Fruit fly (Drosophila melanogaster) whole organism, embryonic: Measurements from ENCODE around the gene CG8034.

Experiments
- Abd-B ChIP-seq: fragments of 200-800 bp; sonication (Bioruptor generic); optimal IDR thresholded peaks from 2 replicates; lab custom pipeline; 2018; ENCODE audit warnings: missing biosample characterization, mild to moderate bottlenecking, missing genetic modification characterization, moderate library complexity
- Aef1 ChIP-seq: fragments of 200-800 bp; sonication (Bioruptor generic); IDR thresholded peaks from 3 replicates; pipeline ENCODE4 v1.3.6; 2022; ENCODE audit warnings: missing biosample characterization, missing genetic modification characterization
- Bdp1 ChIP-seq: fragments of 200-800 bp; sonication (Bioruptor generic); optimal IDR thresholded peaks from 3 replicates; lab custom pipeline; 2016; ENCODE audit warnings: missing biosample characterization, missing genetic modification characterization
- CG10209 ChIP-seq: fragments of 200-800 bp; sonication (Bioruptor generic); optimal IDR thresholded peaks from 3 replicates; lab custom pipeline; 2017; ENCODE audit warnings: missing biosample characterization, mild to moderate bottlenecking, missing genetic modification characterization, missing genetic modification reagents
- CG10543 ChIP-seq: fragments of 200-800 bp; sonication (Bioruptor generic); optimal IDR thresholded peaks from 3 replicates; lab custom pipeline; 2017; ENCODE audit warnings: missing biosample characterization, mild to moderate bottlenecking, missing genetic modification characterization, moderate library complexity
- CG10959 ChIP-seq: fragments of 200-800 bp; sonication (Bioruptor generic); IDR thresholded peaks from 2 replicates; pipeline ENCODE4 v1.3.6; 2022; ENCODE audit warnings: missing biosample characterization, missing genetic modification characterization
- CG11504 ChIP-seq: fragments of 200-800 bp; sonication (Bioruptor generic); optimal IDR thresholded peaks from 3 replicates; lab custom pipeline; 2019; ENCODE audit warnings: missing biosample characterization, mild to moderate bottlenecking, missing genetic modification characterization, moderate library complexity
- CG13624 ChIP-seq: fragments of 200-800 bp; sonication (Bioruptor generic); optimal IDR thresholded peaks from 2 replicates; lab custom pipeline; 2016; ENCODE audit warnings: missing biosample characterization, missing genetic modification characterization
- CG16815 ChIP-seq: fragments of 200-800 bp; sonication (Bioruptor generic); optimal IDR thresholded peaks from 3 replicates; lab custom pipeline; 2017; ENCODE audit warnings: missing biosample characterization, mild to moderate bottlenecking, missing genetic modification characterization
- CG17186 ChIP-seq: fragments of 200-800 bp; sonication (Bioruptor generic); optimal IDR thresholded peaks from 3 replicates; lab custom pipeline; 2017; ENCODE audit warnings: missing biosample characterization, missing genetic modification reagents, missing genetic modification characterization
- CG18262 ChIP-seq: fragments of 200-800 bp; optimal IDR thresholded peaks from 3 replicates; lab custom pipeline; 2019; ENCODE audit warnings: missing biosample characterization, mild to moderate bottlenecking, missing genetic modification characterization, moderate library complexity
- CG3407 ChIP-seq: fragments of 200-800 bp; sonication (Bioruptor generic); optimal IDR thresholded peaks from 2 replicates; lab custom pipeline; 2018; ENCODE audit warnings: missing biosample characterization, mild to moderate bottlenecking, missing genetic modification characterization
- CG34422 ChIP-seq: fragments of 200-800 bp; sonication (Bioruptor generic); IDR thresholded peaks from 3 replicates; pipeline ENCODE4 v1.3.6; 2022; ENCODE audit warnings: missing biosample characterization, missing genetic modification characterization
- CG7556 ChIP-seq: fragments of 200-800 bp; sonication (Bioruptor generic); optimal IDR thresholded peaks from 2 replicates; lab custom pipeline; 2017; ENCODE audit warnings: missing biosample characterization, mild to moderate bottlenecking, missing genetic modification characterization
- CG7928 ChIP-seq: fragments of 200-800 bp; sonication (Bioruptor generic); optimal IDR thresholded peaks from 2 replicates; lab custom pipeline; 2017; ENCODE audit warnings: missing biosample characterization, mild to moderate bottlenecking, missing genetic modification characterization
- CG7987 ChIP-seq: fragments of 200-800 bp; sonication (Bioruptor generic); optimal IDR thresholded peaks from 2 replicates; lab custom pipeline; 2018; ENCODE audit warnings: missing biosample characterization, mild to moderate bottlenecking, missing genetic modification characterization, moderate library complexity
- CG9727 ChIP-seq: fragments of 200-800 bp; sonication (Bioruptor generic); optimal IDR thresholded peaks from 3 replicates; lab custom pipeline; 2017; ENCODE audit warnings: missing biosample characterization, mild to moderate bottlenecking, missing genetic modification characterization
- Chrac-16 ChIP-seq: fragments of 200-800 bp; sonication (Bioruptor generic); optimal IDR thresholded peaks from 3 replicates; lab custom pipeline; 2016; ENCODE audit warnings: missing biosample characterization, missing genetic modification characterization
- Dip2 ChIP-seq: fragments of 200-800 bp; sonication (Bioruptor generic); IDR thresholded peaks from 2 replicates; pipeline ENCODE4 v1.3.6; 2022; ENCODE audit warnings: missing biosample characterization, missing genetic modification characterization
- Dll ChIP-seq: fragments of 200-800 bp; sonication (Bioruptor generic); IDR thresholded peaks from 4 replicates; pipeline ENCODE4 v1.3.6; 2022; ENCODE audit warnings: missing biosample characterization, missing genetic modification characterization; ENCODE audit not compliant: partially characterized antibody
- Dp ChIP-seq: fragments of 200-800 bp; sonication (Bioruptor generic); optimal IDR thresholded peaks from 2 replicates; lab custom pipeline; 2018; ENCODE audit warnings: missing biosample characterization, mild to moderate bottlenecking, missing genetic modification characterization, moderate library complexity
- Fer1 ChIP-seq: fragments of 200-800 bp; sonication (Bioruptor generic); optimal IDR thresholded peaks from 2 replicates; lab custom pipeline; 2017; ENCODE audit warnings: missing biosample characterization, mild to moderate bottlenecking, missing genetic modification characterization
- Gsc ChIP-seq: fragments of 200-800 bp; sonication (Bioruptor generic); IDR thresholded peaks from 2 replicates; pipeline ENCODE4 v1.3.6; 2022; ENCODE audit warnings: missing biosample characterization, missing genetic modification characterization
- Gug ChIP-seq: fragments of 200-800 bp; sonication (Bioruptor generic); IDR thresholded peaks from 4 replicates; pipeline ENCODE4 v1.3.6; 2022; ENCODE audit warnings: missing biosample characterization, missing genetic modification characterization
- HLH3B ChIP-seq: fragments of 200-800 bp; sonication (Bioruptor generic); IDR thresholded peaks from 2 replicates; pipeline ENCODE4 v1.3.6; 2022; ENCODE audit warnings: missing biosample characterization, missing genetic modification characterization
- HmgZ ChIP-seq: fragments of 200-800 bp; sonication (Bioruptor generic); optimal IDR thresholded peaks from 2 replicates; lab custom pipeline; 2018; ENCODE audit warnings: missing biosample characterization, mild to moderate bottlenecking, missing genetic modification characterization
- Hmr ChIP-seq: fragments of 200-800 bp; sonication (Bioruptor generic); optimal IDR thresholded peaks from 3 replicates; lab custom pipeline; 2017; ENCODE audit warnings: mild to moderate bottlenecking, missing biosample characterization, missing genetic modification reagents, missing genetic modification characterization
- Lim3 ChIP-seq: fragments of 200-800 bp; sonication (Bioruptor generic); IDR thresholded peaks from 2 replicates; pipeline ENCODE4 v1.3.6; 2022; ENCODE audit warnings: missing biosample characterization, missing genetic modification characterization
- Nf-YC ChIP-seq: fragments of 200-800 bp; optimal IDR thresholded peaks from 3 replicates; lab custom pipeline; 2019; ENCODE audit warnings: missing biosample characterization, mild to moderate bottlenecking, missing genetic modification characterization, moderate library complexity
- PHDP ChIP-seq: fragments of 200-800 bp; sonication (Bioruptor generic); optimal IDR thresholded peaks from 3 replicates; lab custom pipeline; 2018; ENCODE audit warnings: missing biosample characterization, mild to moderate bottlenecking, missing genetic modification characterization, moderate library complexity
- Rfx ChIP-seq: fragments of 200-800 bp; sonication (Bioruptor generic); IDR thresholded peaks from 2 replicates; pipeline ENCODE4 v1.3.6; 2022; ENCODE audit warnings: missing biosample characterization, missing genetic modification characterization
- ap ChIP-seq: fragments of 200-800 bp; sonication (Bioruptor generic); IDR thresholded peaks from 2 replicates; pipeline ENCODE4 v1.3.6; 2022; ENCODE audit warnings: missing biosample characterization, missing genetic modification characterization
- croc ChIP-seq: fragments of 200-800 bp; sonication (Bioruptor generic); conservative IDR thresholded peaks from 3 replicates; pipeline ENCODE4 v1.3.6; 2022; ENCODE audit warnings: missing biosample characterization, missing genetic modification characterization
- dpn ChIP-seq, 2 experiments: fragments of 200-800 bp; sonication (Bioruptor generic); optimal IDR thresholded peaks; 3 replicates each; lab custom pipeline; 2016; ENCODE audit warnings: missing biosample characterization in 2 of 2, missing genetic modification characterization in 2 of 2
- dysf ChIP-seq: fragments of 200-800 bp; sonication (Bioruptor generic); IDR thresholded peaks from 3 replicates; pipeline ENCODE4 v1.3.6; 2022; ENCODE audit warnings: missing biosample characterization, missing genetic modification characterization
- emc ChIP-seq: fragments of 200-800 bp; sonication (Bioruptor generic); optimal IDR thresholded peaks from 2 replicates; lab custom pipeline; 2016; ENCODE audit warnings: missing biosample characterization, missing genetic modification characterization
- en ChIP-seq: fragments of 200-800 bp; sonication (Bioruptor generic); optimal IDR thresholded peaks from 2 replicates; lab custom pipeline; 2016; ENCODE audit warnings: missing biosample characterization, missing genetic modification characterization
- eve ChIP-seq, 2 experiments: fragments of >200 bp; optimal IDR thresholded peaks; 2 replicates each; lab custom pipeline; 2017; ENCODE audit warnings: missing biosample characterization in 2 of 2, missing genetic modification characterization in 2 of 2
- gsb-n ChIP-seq: fragments of 200-800 bp; sonication (Bioruptor generic); optimal IDR thresholded peaks from 3 replicates; lab custom pipeline; 2018; ENCODE audit warnings: missing biosample characterization, mild to moderate bottlenecking, missing genetic modification characterization
- hbn ChIP-seq: fragments of 200-800 bp; sonication (Bioruptor generic); IDR thresholded peaks from 2 replicates; pipeline ENCODE4 v1.3.6; 2022; ENCODE audit warnings: missing biosample characterization, missing genetic modification characterization; ENCODE audit not compliant: partially characterized antibody
- hkb ChIP-seq, 2 experiments: fragments of 200-800 bp in 1 of 2; fragments of >200 bp in 1 of 2; sonication (Bioruptor generic) in 1 of 2; IDR thresholded peaks in 1 of 2; optimal IDR thresholded peaks in 1 of 2; 2 replicates each; pipeline versions ENCODE4 v1.3.6 to Lab custom; 2017 to 2022; ENCODE audit warnings: missing biosample characterization in 1 of 2, missing genetic modification characterization in 1 of 2
- inv ChIP-seq: fragments of 200-800 bp; sonication (Bioruptor generic); IDR thresholded peaks from 2 replicates; pipeline ENCODE4 v1.3.6; 2022; ENCODE audit warnings: missing biosample characterization, missing genetic modification characterization; ENCODE audit not compliant: partially characterized antibody
- jumu ChIP-seq: fragments of 200-800 bp; sonication (Bioruptor generic); optimal IDR thresholded peaks from 3 replicates; lab custom pipeline; 2016; ENCODE audit warnings: missing biosample characterization, missing genetic modification characterization
- pum ChIP-seq: fragments of 200-800 bp; sonication (Bioruptor generic); optimal IDR thresholded peaks from 2 replicates; lab custom pipeline; 2016; ENCODE audit warnings: missing biosample characterization, missing genetic modification characterization
- row ChIP-seq: fragments of 200-800 bp; sonication (Bioruptor generic); IDR thresholded peaks from 3 replicates; pipeline ENCODE4 v1.3.6; 2022; ENCODE audit warnings: missing biosample characterization, missing genetic modification characterization
- sisA ChIP-seq: fragments of 200-800 bp; sonication (Bioruptor generic); IDR thresholded peaks from 2 replicates; pipeline ENCODE4 v1.3.6; 2022; ENCODE audit warnings: missing biosample characterization, missing genetic modification characterization
- zen ChIP-seq: fragments of 200-800 bp; sonication (Bioruptor generic); optimal IDR thresholded peaks from 3 replicates; lab custom pipeline; 2018; ENCODE audit warnings: missing biosample characterization, mild to moderate bottlenecking, missing genetic modification characterization, moderate library complexity
- zen2 ChIP-seq: fragments of 200-800 bp; sonication (Bioruptor generic); IDR thresholded peaks from 3 replicates; pipeline ENCODE4 v1.3.6; 2022; ENCODE audit warnings: missing biosample characterization, missing genetic modification characterization; ENCODE audit not compliant: partially characterized antibody

CG8034 gene

DNA sequence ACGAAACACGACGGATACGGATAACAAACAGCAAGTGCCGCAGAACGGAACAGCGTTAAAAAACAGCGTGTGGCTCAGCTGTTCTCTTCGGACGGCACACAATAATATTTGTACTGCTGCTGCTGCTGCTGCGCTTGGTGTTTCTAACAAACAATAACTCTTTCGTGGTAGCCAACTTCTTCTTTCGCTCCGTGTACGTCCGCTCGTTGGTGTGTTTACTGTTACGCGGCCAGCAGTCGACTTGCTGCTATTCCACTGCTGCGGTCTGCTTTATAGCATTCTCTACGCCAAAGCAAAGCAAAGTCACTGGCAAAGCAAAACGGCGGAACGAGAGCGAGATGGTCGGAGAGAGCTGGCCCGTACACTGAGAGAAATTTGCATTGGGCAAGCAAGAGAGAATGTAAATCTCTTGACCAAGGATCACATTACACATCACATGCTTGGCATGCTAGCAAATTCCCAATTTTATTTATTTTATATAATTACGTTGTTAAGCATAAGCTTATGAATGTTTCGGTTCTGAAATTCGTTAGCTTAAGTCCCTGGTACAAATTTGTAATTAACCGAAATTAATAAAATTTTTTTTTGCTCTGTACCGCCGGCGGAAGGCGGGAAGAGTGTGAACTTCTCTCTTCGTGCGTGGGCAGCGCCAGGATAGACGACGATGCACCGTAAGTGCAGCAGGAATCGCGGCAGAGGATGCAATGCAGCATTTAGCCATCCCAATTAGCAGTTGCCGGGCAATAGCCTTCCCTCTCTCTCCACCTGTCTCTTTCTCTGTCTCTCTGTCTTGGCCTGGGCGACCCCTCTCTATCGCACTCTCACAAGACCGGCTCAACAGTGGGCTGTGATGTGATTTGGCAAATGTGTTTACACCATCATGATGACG, 24.1 kb upstream of the CG8034 start, which contains the start of gene out (continued):
- TF ChIP-seq hkb (optimal IDR thresholded peaks at IDR 0.05; lab: Kevin White, UChicago) = no peak
- TF ChIP-seq hkb (GFP tag; IDR thresholded peaks at IDR 0.05; lab: Robert Waterston, UW) = peak; percentile 96
- peak; percentile 95 for TF ChIP-seq Rfx (GFP tag; lab: Robert Waterston, UW)
- peak; percentile 95 for TF ChIP-seq CG10209 (GFP tag; lab: Kevin White, UChicago)
- TF ChIP-seq emc (GFP tag; lab: Kevin White, UChicago) = peak; percentile 54
- TF ChIP-seq sisA (GFP tag; lab: Robert Waterston, UW) = peak; percentile 93
- peak; percentile 91 for TF ChIP-seq CG10543 (GFP tag; lab: Kevin White, UChicago)
- TF ChIP-seq CG7987 (GFP tag; lab: Kevin White, UChicago) = peak; percentile 61
- peak; percentile 72 for TF ChIP-seq en (GFP tag; lab: Kevin White, UChicago)
- peak; percentile 67 to 95 for TF ChIP-seq eve (GFP tag; optimal IDR thresholded peaks at IDR 0.05; lab: Kevin White, UChicago)
- TF ChIP-seq croc (GFP tag; lab: Robert Waterston, UW) = peak; percentile 94
- TF ChIP-seq inv (GFP tag; lab: Robert Waterston, UW) = no peak
- no peak for TF ChIP-seq hbn
- peak; percentile 95 for TF ChIP-seq CG7556 (GFP tag; lab: Kevin White, UChicago)
- peak; percentile 89 for TF ChIP-seq CG3407 (GFP tag; lab: Kevin White, UChicago)
- TF ChIP-seq zen (tag; lab: Kevin White, UChicago) = peak; percentile 93
- peak; percentile 96 for TF ChIP-seq dysf
- TF ChIP-seq gsb-n = peak; percentile 88
- TF ChIP-seq Lim3 (GFP tag; lab: Robert Waterston, UW) = peak; percentile 84
- peak; percentile 91 for TF ChIP-seq CG10959 (GFP tag; lab: Robert Waterston, UW)
- peak; percentile 83 for TF ChIP-seq pum
- peak; percentile 81 for TF ChIP-seq jumu (GFP tag; lab: Kevin White, UChicago)
- TF ChIP-seq ap (GFP tag; lab: Robert Waterston, UW) = peak; percentile 89
- TF ChIP-seq CG16815 (GFP tag; lab: Kevin White, UChicago) = peak; percentile 94
- TF ChIP-seq row = peak; percentile 97
- peak; percentile 94 for TF ChIP-seq PHDP (tag; lab: Kevin White, UChicago)
- peak; percentile 90 for TF ChIP-seq dpn (GFP tag; optimal IDR thresholded peaks at IDR 0.05; lab: Kevin White, UChicago)
- TF ChIP-seq Gug (GFP tag; lab: Robert Waterston, UW) = peak; percentile 92
- peak; percentile 83 for TF ChIP-seq Bdp1 (GFP tag; lab: Kevin White, UChicago)
- TF ChIP-seq Dll (GFP tag; lab: Robert Waterston, UW) = no peak
- peak; percentile 93 for TF ChIP-seq Aef1
- TF ChIP-seq Dp = peak; percentile 14
- TF ChIP-seq Fer1 = peak; percentile 95
- peak; percentile 94 for TF ChIP-seq Chrac-16 (GFP tag; lab: Kevin White, UChicago)
- peak; percentile 66 for TF ChIP-seq Dip2 (GFP tag; lab: Robert Waterston, UW)
- TF ChIP-seq CG7928 (GFP tag; lab: Kevin White, UChicago) = peak; percentile 67
- TF ChIP-seq CG17186 (GFP tag; lab: Kevin White, UChicago) = peak; percentile 51
- TF ChIP-seq CG9727 (GFP tag; lab: Kevin White, UChicago) = peak; percentile 96
- peak; percentile 88 for TF ChIP-seq HmgZ (tag; lab: Kevin White, UChicago)
- TF ChIP-seq CG34422 (GFP tag; lab: Robert Waterston, UW) = peak; percentile 95
- peak; percentile 90 for TF ChIP-seq Gsc (GFP tag; lab: Robert Waterston, UW)
- peak; percentile 92 for TF ChIP-seq HLH3B
- TF ChIP-seq Abd-B (GFP tag; lab: Kevin White, UChicago) = peak; percentile 91
- peak; percentile 93 for TF ChIP-seq Hmr (GFP tag; lab: Kevin White, UChicago)
- TF ChIP-seq zen2 (GFP tag; lab: Robert Waterston, UW) = no peak
- peak; percentile 82 for TF ChIP-seq Nf-YC (tag; lab: Kevin White, UChicago)
- TF ChIP-seq CG11504 (tag; lab: Kevin White, UChicago) = peak; percentile 94
- TF ChIP-seq CG13624 (GFP tag; lab: Kevin White, UChicago) = peak; percentile 76
- TF ChIP-seq CG18262 = peak; percentile 95
